Fruit fly (Drosophila melanogaster): ENCODE results near the gene ase.

Gene ase

DNA sequence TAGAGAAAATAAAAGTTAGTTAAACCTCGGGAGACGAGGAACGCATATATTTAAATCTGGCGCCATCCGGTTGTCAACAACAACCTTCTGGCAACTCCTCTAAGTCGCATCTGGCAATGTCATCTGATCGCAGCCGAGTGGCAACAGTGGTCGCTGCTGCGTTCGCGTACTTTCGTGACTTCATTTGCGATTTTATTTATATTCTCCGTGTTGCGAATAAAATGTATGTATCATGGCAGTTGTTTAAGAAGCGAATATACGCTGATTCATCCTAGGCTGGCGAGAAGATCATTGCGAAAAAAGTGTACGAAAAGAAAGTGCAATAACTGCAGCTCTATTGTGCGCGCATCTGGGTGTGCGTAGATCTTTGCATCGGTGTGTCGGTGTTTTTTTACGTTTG, 35.8 kb downstream of the ase start, which contains the start of gene svr (continued):
- peak; percentile 45 for TF ChIP-seq Ets97D (GFP tag; optimal IDR thresholded peaks at IDR 0.05)
- no peak for TF ChIP-seq CG10462 (GFP tag; optimal IDR thresholded peaks at IDR 0.05)
- TF ChIP-seq CG1832 (GFP tag; optimal IDR thresholded peaks at IDR 0.05) = no peak
- TF ChIP-seq chinmo (GFP tag; IDR thresholded peaks at IDR 0.05; ENCODE audit: partially characterized antibody) = peak; percentile 80; the same call in 1 of the 4 replicates
- TF ChIP-seq TFAM (GFP tag; optimal IDR thresholded peaks at IDR 0.05) = no peak
- TF ChIP-seq Bdp1 (GFP tag; optimal IDR thresholded peaks at IDR 0.05) = no peak
- TF ChIP-seq CG4820 (GFP tag; optimal IDR thresholded peaks at IDR 0.05) = no peak
- no peak for TF ChIP-seq bowl (GFP tag; IDR thresholded peaks at IDR 0.05)
- TF ChIP-seq CG12769 (tag; optimal IDR thresholded peaks at IDR 0.05) = no peak
- TF ChIP-seq kni (GFP tag; optimal IDR thresholded peaks at IDR 0.05) = no peak
- TF ChIP-seq CG2712 (tag; optimal IDR thresholded peaks at IDR 0.05) = no peak
- no peak for TF ChIP-seq ham (GFP tag; IDR thresholded peaks at IDR 0.05)
- no peak for TF ChIP-seq CG4404 (GFP tag; IDR thresholded peaks at IDR 0.05)
- TF ChIP-seq CG5953 (GFP tag; IDR thresholded peaks at IDR 0.05) = no peak
- no peak for TF ChIP-seq CG14050 (GFP tag; IDR thresholded peaks at IDR 0.05)
- TF ChIP-seq zen2 (GFP tag; IDR thresholded peaks at IDR 0.05; ENCODE audit: partially characterized antibody) = no peak
- no peak for TF ChIP-seq sc (optimal IDR thresholded peaks at IDR 0.05)
- TF ChIP-seq sc (GFP tag; optimal IDR thresholded peaks at IDR 0.05) = no peak
- TF ChIP-seq CoRest (tag; optimal IDR thresholded peaks at IDR 0.05) = peak; percentile 15
- no peak for TF ChIP-seq CG18476 (GFP tag; optimal IDR thresholded peaks at IDR 0.05)
- no peak for TF ChIP-seq Hr51 (GFP tag; optimal IDR thresholded peaks at IDR 0.05)
- TF ChIP-seq slbo (GFP tag; IDR thresholded peaks at IDR 0.05) = no peak
- TF ChIP-seq CG2120 (GFP tag; optimal IDR thresholded peaks at IDR 0.05) = no peak
- no peak for TF ChIP-seq CG7963 (GFP tag; IDR thresholded peaks at IDR 0.05; ENCODE audit: partially characterized antibody)
- TF ChIP-seq gt (GFP tag; IDR thresholded peaks at IDR 0.05) = no peak
- peak; percentile 91 for TF ChIP-seq Dp (GFP tag; optimal IDR thresholded peaks at IDR 0.05)
- TF ChIP-seq CG8089 (GFP tag; optimal IDR thresholded peaks at IDR 0.05) = no peak
- TF ChIP-seq CG4424 (GFP tag; optimal IDR thresholded peaks at IDR 0.05) = no peak
- TF ChIP-seq twi (tag; optimal IDR thresholded peaks at IDR 0.05) = no peak
- no peak for TF ChIP-seq fu2 (GFP tag; optimal IDR thresholded peaks at IDR 0.05)
- no peak for TF ChIP-seq Nf-YC (tag; optimal IDR thresholded peaks at IDR 0.05)
- TF ChIP-seq CG13123 (GFP tag; optimal IDR thresholded peaks at IDR 0.05) = no peak
- TF ChIP-seq tap (tag; optimal IDR thresholded peaks at IDR 0.05) = no peak
- no peak for TF ChIP-seq lmd (GFP tag; IDR thresholded peaks at IDR 0.05)
- TF ChIP-seq CG10147 (GFP tag; optimal IDR thresholded peaks at IDR 0.05) = no peak
- no peak for TF ChIP-seq Ada2b (GFP tag; IDR thresholded peaks at IDR 0.05)
- TF ChIP-seq CG14441 (GFP tag; IDR thresholded peaks at IDR 0.05) = no peak
- no peak for TF ChIP-seq CG11093 (GFP tag; IDR thresholded peaks at IDR 0.05)
- TF ChIP-seq CG18262 (tag; optimal IDR thresholded peaks at IDR 0.05) = no peak
- TF ChIP-seq Mes4 (GFP tag; optimal IDR thresholded peaks at IDR 0.05) = no peak
- no peak for TF ChIP-seq tup (GFP tag; optimal IDR thresholded peaks at IDR 0.05)
- no peak for TF ChIP-seq CG6813 (GFP tag; optimal IDR thresholded peaks at IDR 0.05)
- TF ChIP-seq Med (GFP tag) = peak; percentile 77
- TF ChIP-seq CG10565 (GFP tag; optimal IDR thresholded peaks at IDR 0.05) = no peak
- TF ChIP-seq CG1603 (tag; optimal IDR thresholded peaks at IDR 0.05) = peak; percentile 65
- TF ChIP-seq usp (GFP tag; optimal IDR thresholded peaks at IDR 0.05) = no peak
- TF ChIP-seq CG2889 (GFP tag; IDR thresholded peaks at IDR 0.05) = no peak
- TF ChIP-seq lbe (GFP tag; optimal IDR thresholded peaks at IDR 0.05) = no peak
- no peak for TF ChIP-seq ab (GFP tag; optimal IDR thresholded peaks at IDR 0.05)
- TF ChIP-seq hth (optimal IDR thresholded peaks at IDR 0.05) = no peak
- TF ChIP-seq dimm (GFP tag; IDR thresholded peaks at IDR 0.05) = no peak
- peak; percentile 37 for TF ChIP-seq Lhr (GFP tag; optimal IDR thresholded peaks at IDR 0.05)
- no peak for TF ChIP-seq Max (GFP tag; optimal IDR thresholded peaks at IDR 0.05)

Data from whole organism, embryonic.